Fruit fly (Drosophila melanogaster) whole organism, adult: ENCODE data around the gene mRpL2.
"Not testable (repeated sequence)": the region's sequence is repeated elsewhere in the genome, so short reads cannot be mapped to it uniquely, and the experiment has no call there.

ENCODE experiments used
- CG14711 ChIP-seq: fragments of 200-800 bp; sonication (Bioruptor generic); optimal IDR thresholded peaks from 2 replicates; lab custom pipeline; 2018; ENCODE audit warnings: missing biosample characterization, mild to moderate bottlenecking, missing genetic modification characterization, moderate library complexity
- CG1620 ChIP-seq: fragments of 200-800 bp; sonication (Bioruptor generic); optimal IDR thresholded peaks from 2 replicates; lab custom pipeline; 2016; ENCODE audit warnings: missing biosample characterization, missing genetic modification characterization
- CG5204 ChIP-seq: fragments of 200-800 bp; sonication (Bioruptor generic); optimal IDR thresholded peaks from 2 replicates; lab custom pipeline; 2016; ENCODE audit warnings: missing biosample characterization, missing genetic modification characterization
- bab1 ChIP-seq: fragments of 200-800 bp; sonication (Bioruptor generic); optimal IDR thresholded peaks from 3 replicates; lab custom pipeline; 2019; ENCODE audit warnings: missing biosample characterization, mild to moderate bottlenecking, missing genetic modification characterization, moderate library complexity
- kay ChIP-seq: fragments of 200-800 bp; sonication (Bioruptor generic); peaks from one replicate; lab custom pipeline; 2016; ENCODE audit warnings: missing biosample characterization, missing genetic modification characterization, borderline replicate concordance
- tj ChIP-seq: fragments of 200-800 bp; sonication (Bioruptor generic); optimal IDR thresholded peaks from 3 replicates; lab custom pipeline; 2017; ENCODE audit warnings: missing biosample characterization, mild to moderate bottlenecking, missing genetic modification characterization, moderate library complexity
- toe ChIP-seq: fragments of 200-800 bp; sonication (Bioruptor generic); optimal IDR thresholded peaks from 2 replicates; lab custom pipeline; 2016; ENCODE audit warnings: missing biosample characterization, missing genetic modification characterization

DNA sequence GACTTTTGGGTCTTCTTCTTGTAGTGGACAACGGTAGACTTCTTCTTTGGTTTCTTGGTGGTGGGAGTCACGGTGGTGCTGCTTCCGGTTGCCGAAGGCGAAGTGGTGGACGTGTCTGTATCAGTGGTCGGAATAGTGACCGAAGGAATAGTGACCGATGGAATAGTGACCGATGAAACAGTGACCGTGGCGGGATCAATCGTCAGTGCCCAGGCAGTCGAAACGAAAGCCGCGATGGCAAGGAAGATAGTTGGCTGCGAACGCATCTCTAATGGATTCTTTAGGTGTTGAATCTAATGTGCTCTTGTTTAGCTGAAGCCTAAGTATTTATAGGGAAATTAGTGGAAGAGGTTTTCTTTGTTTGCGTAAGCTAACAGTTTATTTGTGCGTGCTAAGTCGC lies 11.4 kb downstream of the mRpL2 start, which contains the start of gene CG32074:
- TF ChIP-seq tj (GFP tag; lab: Kevin White, UChicago); toe (GFP tag; lab: Kevin White, UChicago); bab1; kay (GFP tag; lab: Kevin White, UChicago); CG5204 (GFP tag; lab: Kevin White, UChicago); CG1620 (GFP tag; lab: Kevin White, UChicago); CG14711: not testable (repeated sequence)
